Fruit fly (Drosophila melanogaster) whole organism, wandering third instar larva: ENCODE data around the gene CG7900.
"Not testable (repeated sequence)": the region's sequence is repeated elsewhere in the genome, so short reads cannot be mapped to it uniquely, and the experiment has no call there.

Source experiments
- Abd-B ChIP-seq: fragments of >200 bp; optimal IDR thresholded peaks from 2 replicates; lab custom pipeline; 2017; ENCODE audit warnings: missing biosample characterization, missing genetic modification characterization
- CG32264 ChIP-seq: fragments of 200-800 bp; sonication (Bioruptor generic); optimal IDR thresholded peaks from 2 replicates; lab custom pipeline; 2016; ENCODE audit warnings: missing biosample characterization, missing genetic modification characterization
- CG9705 ChIP-seq: fragments of 200-800 bp; sonication (Bioruptor generic); optimal IDR thresholded peaks from 2 replicates; lab custom pipeline; 2018; ENCODE audit warnings: missing biosample characterization, mild to moderate bottlenecking, missing genetic modification characterization
- Dfd ChIP-seq: fragments of >200 bp; optimal IDR thresholded peaks from 2 replicates; lab custom pipeline; 2017; ENCODE audit warnings: missing biosample characterization, missing genetic modification characterization
- Dif ChIP-seq: fragments of 200-275, 200-300 bp; sonication (Bioruptor generic); optimal IDR thresholded peaks from 2 replicates; lab custom pipeline; 2018; ENCODE audit warnings: missing biosample characterization, missing genetic modification characterization; ENCODE audit not compliant: partially characterized antibody
- GATAd ChIP-seq: sonication (Bioruptor generic); optimal IDR thresholded peaks from 2 replicates; lab custom pipeline; 2016; ENCODE audit warnings: missing biosample characterization, missing genetic modification characterization
- Hnf4 ChIP-seq: fragments of 200-800 bp; sonication (Bioruptor generic); optimal IDR thresholded peaks from 2 replicates; lab custom pipeline; 2016; ENCODE audit warnings: missing biosample characterization, mild to moderate bottlenecking, missing genetic modification characterization
- Hr78 ChIP-seq: fragments of >200 bp; optimal IDR thresholded peaks from 2 replicates; lab custom pipeline; 2017; ENCODE audit warnings: missing biosample characterization, missing genetic modification characterization
- Hr83 ChIP-seq: fragments of 200-300 bp; sonication (Bioruptor generic); optimal IDR thresholded peaks from 2 replicates; lab custom pipeline; 2016; ENCODE audit warnings: missing biosample characterization, mild to moderate bottlenecking, missing genetic modification characterization, moderate library complexity; ENCODE audit not compliant: poor library complexity, severe bottlenecking
- Jra ChIP-seq: sonication (Bioruptor generic); optimal IDR thresholded peaks from 2 replicates; lab custom pipeline; 2016; ENCODE audit warnings: missing biosample characterization, missing genetic modification characterization
- Mio ChIP-seq: sonication (Bioruptor generic); optimal IDR thresholded peaks from 2 replicates; lab custom pipeline; 2016; ENCODE audit warnings: missing biosample characterization, missing genetic modification characterization
- Myc ChIP-seq: fragments of >200 bp; optimal IDR thresholded peaks from 2 replicates; lab custom pipeline; 2017
- N ChIP-seq: fragments of >200 bp; optimal IDR thresholded peaks from 2 replicates; lab custom pipeline; 2018; ENCODE audit warnings: missing biosample characterization, missing external identifiers, missing genetic modification characterization
- OdsH ChIP-seq: fragments of 200-800 bp; sonication (Bioruptor generic); optimal IDR thresholded peaks from 2 replicates; lab custom pipeline; 2016; ENCODE audit warnings: missing biosample characterization, mild to moderate bottlenecking, missing genetic modification characterization
- Rel ChIP-seq, 2 experiments: fragments of 200-800 bp; sonication (Bioruptor generic) in 1 of 2; optimal IDR thresholded peaks; 2 replicates in 1 of 2; 3 replicates in 1 of 2; lab custom pipeline; 2016 to 2019; ENCODE audit warnings: mild to moderate bottlenecking in 2 of 2, missing biosample characterization in 2 of 2, missing genetic modification characterization in 2 of 2, moderate library complexity in 1 of 2
- Sp1 ChIP-seq: fragments of 200-800 bp; sonication (Bioruptor generic); optimal IDR thresholded peaks from 3 replicates; lab custom pipeline; 2019; ENCODE audit warnings: missing biosample characterization, mild to moderate bottlenecking, missing genetic modification characterization, moderate library complexity
- Vsx2 ChIP-seq: fragments of 200-300, 225-300 bp; sonication (Bioruptor generic); optimal IDR thresholded peaks from 2 replicates; lab custom pipeline; 2018; ENCODE audit warnings: missing biosample characterization, missing genetic modification characterization; ENCODE audit not compliant: partially characterized antibody
- br ChIP-seq: fragments of 200-800 bp; sonication (Bioruptor generic); optimal IDR thresholded peaks from 2 replicates; lab custom pipeline; 2016; ENCODE audit warnings: missing biosample characterization, missing genetic modification characterization
- dl ChIP-seq, 2 experiments: fragments of 175-275, 200-275 bp in 1 of 2; fragments of 200-275 bp in 1 of 2; sonication (Bioruptor generic); optimal IDR thresholded peaks; lab custom pipeline; 2018; ENCODE audit warnings: mild to moderate bottlenecking in 2 of 2, missing biosample characterization in 2 of 2, missing genetic modification characterization in 2 of 2, moderate library complexity in 2 of 2; ENCODE audit not compliant: partially characterized antibody in 2 of 2, insufficient read depth in 1 of 2
- dmrt93B ChIP-seq: fragments of 200-800 bp; sonication (Bioruptor generic); optimal IDR thresholded peaks from 2 replicates; lab custom pipeline; 2018; ENCODE audit warnings: missing biosample characterization, mild to moderate bottlenecking, missing genetic modification characterization
- ey ChIP-seq: fragments of 200-800 bp; sonication (Bioruptor generic); optimal IDR thresholded peaks from 2 replicates; lab custom pipeline; 2016; ENCODE audit warnings: missing biosample characterization, missing genetic modification characterization
- fru ChIP-seq: fragments of 200-800 bp; sonication (Bioruptor generic); optimal IDR thresholded peaks from 3 replicates; lab custom pipeline; 2016; ENCODE audit warnings: missing biosample characterization, mild to moderate bottlenecking, missing genetic modification characterization
- h ChIP-seq: fragments of 200-800 bp; sonication (Bioruptor generic); optimal IDR thresholded peaks from 3 replicates; lab custom pipeline; 2016; ENCODE audit warnings: missing biosample characterization, mild to moderate bottlenecking, missing genetic modification characterization
- pan ChIP-seq: fragments of >200 bp; optimal IDR thresholded peaks from 2 replicates; lab custom pipeline; 2017
- rgr ChIP-seq: fragments of 200-800 bp; sonication (Bioruptor generic); optimal IDR thresholded peaks from 3 replicates; lab custom pipeline; 2016; ENCODE audit warnings: missing biosample characterization, mild to moderate bottlenecking, missing genetic modification characterization
- sage ChIP-seq: fragments of 200-800 bp; sonication (Bioruptor generic); optimal IDR thresholded peaks from 2 replicates; lab custom pipeline; 2016; ENCODE audit warnings: missing biosample characterization, mild to moderate bottlenecking, missing genetic modification characterization
- sv ChIP-seq: fragments of 200-800 bp; sonication (Bioruptor generic); optimal IDR thresholded peaks from 3 replicates; lab custom pipeline; 2016; ENCODE audit warnings: missing biosample characterization, missing genetic modification characterization
- tai ChIP-seq: sonication (Bioruptor generic); optimal IDR thresholded peaks from 2 replicates; lab custom pipeline; 2016; ENCODE audit warnings: missing biosample characterization, missing genetic modification characterization
- usp ChIP-seq: fragments of >200 bp; optimal IDR thresholded peaks from 2 replicates; lab custom pipeline; 2017; ENCODE audit warnings: missing biosample characterization, missing genetic modification characterization

CG7900 gene

dm6 chr3R:8093824-8094223 lies at the start of gene CG7900:
Gene CG7900, plus strand, starts transcription at chr3R:8094124.
- peak; percentile 73 for TF ChIP-seq Dif
- peak; percentile 3 for TF ChIP-seq Hnf4 (GFP tag; lab: Kevin White, UChicago)
- peak; percentile 2 for TF ChIP-seq Jra (GFP tag; lab: Kevin White, UChicago)
- peak; percentile 6 for TF ChIP-seq Vsx2 (GFP tag; lab: Kevin White, UChicago)
- TF ChIP-seq dl (GFP tag; optimal IDR thresholded peaks at IDR 0.05; lab: Kevin White, UChicago; ENCODE audit: insufficient read depth in 1 of 2, partially characterized antibody in 2 of 2): peak; percentile 17 to 27
- TF ChIP-seq, all 38 proteins: peak for 5; not testable (repeated sequence) for 33

dm6 chr3R:8048867-8049266 lies 45.1 kb upstream of the CG7900 start, which contains the start of gene CG43618:
Gene CG43618, plus strand, starts transcription at chr3R:8049167.
- TF ChIP-seq Hr83 (GFP tag; lab: Kevin White, UChicago); Hr78 (GFP tag; lab: Kevin White, UChicago); Sp1: not testable (repeated sequence)

DNA sequence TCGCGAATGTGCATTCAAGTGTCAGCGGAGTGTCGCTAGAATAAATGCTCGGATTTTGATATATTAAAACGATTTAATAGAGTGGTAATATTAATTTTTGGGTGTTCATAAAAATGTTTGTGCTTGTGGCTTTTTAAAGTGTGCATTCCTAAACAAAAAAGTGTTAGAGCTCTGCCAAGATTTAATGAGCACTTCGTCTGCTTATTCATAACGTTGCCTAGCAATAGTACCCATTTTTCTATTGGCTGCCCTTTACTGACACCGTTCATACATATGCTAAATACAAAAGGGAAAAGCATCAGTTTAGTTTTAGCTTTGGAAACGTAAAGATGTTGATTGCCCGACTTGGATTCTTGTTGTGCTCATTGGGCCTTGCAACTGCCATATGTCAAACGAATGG lies 44.6 kb upstream of the CG7900 start, which contains the start of gene CG43061:
Gene CG43061 (plus strand): TSS at position 301 of the 400 bp plus-strand sequence.
- not testable (repeated sequence) for TF ChIP-seq CG9705, br, OdsH (GFP tag; lab: Kevin White, UChicago)

- no peak for TF ChIP-seq CG32264 (GFP tag; lab: Kevin White, UChicago)
- no peak for TF ChIP-seq Rel (GFP tag; optimal IDR thresholded peaks at IDR 0.05; lab: Kevin White, UChicago)
- no peak for TF ChIP-seq Rel (tag; optimal IDR thresholded peaks at IDR 0.05; lab: Kevin White, UChicago)
- no peak for TF ChIP-seq usp (GFP tag; lab: Kevin White, UChicago)
- no peak for TF ChIP-seq Abd-B (GFP tag; lab: Kevin White, UChicago)
Measured at dm6 chr3R:8058984-8059383, 34.9 kb upstream of the CG7900 start, which contains the start of gene mAChR-B. Gene mAChR-B, plus strand, starts transcription at chr3R:8059284.

DNA sequence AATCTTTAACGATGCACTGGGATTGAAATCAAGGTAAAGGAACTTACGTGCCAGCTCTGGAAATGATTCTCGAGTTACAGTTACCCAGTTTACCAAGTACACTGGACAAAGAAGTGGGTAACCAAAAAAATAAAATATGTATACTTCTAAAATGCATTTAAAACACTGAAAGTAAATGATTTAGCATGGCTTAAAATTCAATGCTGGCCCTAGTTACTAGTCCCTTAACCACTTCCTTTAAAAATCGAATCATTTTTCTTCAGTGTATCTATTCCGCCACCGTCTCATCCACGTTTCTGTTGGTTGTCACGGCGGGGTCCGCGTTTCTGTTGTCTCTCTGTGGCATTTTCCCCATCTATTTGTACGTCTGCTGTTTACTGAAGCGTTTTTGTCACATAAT lies 21.3 kb upstream of the CG7900 start:
- TF ChIP-seq ey (GFP tag; lab: Kevin White, UChicago) (peak; percentile 15), h (GFP tag; lab: Kevin White, UChicago) (peak; percentile 11), sv (peak; percentile 7), tai (GFP tag; lab: Kevin White, UChicago) (no peak)

- TF ChIP-seq GATAd (GFP tag; lab: Kevin White, UChicago) (no peak), tai (GFP tag; lab: Kevin White, UChicago) (no peak), Abd-B (GFP tag; lab: Kevin White, UChicago) (no peak), Rel (GFP tag; optimal IDR thresholded peaks at IDR 0.05; lab: Kevin White, UChicago) (no peak), Rel (tag; optimal IDR thresholded peaks at IDR 0.05; lab: Kevin White, UChicago) (no peak), dl (GFP tag; optimal IDR thresholded peaks at IDR 0.05; lab: Kevin White, UChicago; ENCODE audit: insufficient read depth in 1 of 2, partially characterized antibody in 2 of 2) (no peak), Mio (GFP tag; lab: Kevin White, UChicago) (no peak), fru (GFP tag; lab: Kevin White, UChicago) (no peak), Myc (lab: Kevin White, UChicago) (no peak), rgr (GFP tag; lab: Kevin White, UChicago) (no peak), Jra (GFP tag; lab: Kevin White, UChicago) (no peak), Vsx2 (GFP tag; lab: Kevin White, UChicago) (no peak), N (GFP tag; lab: Kevin White, UChicago) (no peak), h (GFP tag; lab: Kevin White, UChicago) (no peak), sage (GFP tag; lab: Kevin White, UChicago) (no peak), dmrt93B (GFP tag; lab: Kevin White, UChicago) (no peak), CG32264 (GFP tag; lab: Kevin White, UChicago) (no peak), pan (lab: Kevin White, UChicago) (no peak), sv (no peak), Dfd (GFP tag; lab: Kevin White, UChicago) (no peak), ey (GFP tag; lab: Kevin White, UChicago) (no peak)
- TF ChIP-seq, all 38 proteins: peak for 0
Measured at dm6 chr3R:8086952-8087351, 7.0 kb upstream of the CG7900 start, which contains the start of gene CG7910. Gene CG7910, plus strand, starts transcription at chr3R:8087252.
